Fruit fly (Drosophila melanogaster): ENCODE results near the gene CG31091.

Gene CG31091

DNA sequence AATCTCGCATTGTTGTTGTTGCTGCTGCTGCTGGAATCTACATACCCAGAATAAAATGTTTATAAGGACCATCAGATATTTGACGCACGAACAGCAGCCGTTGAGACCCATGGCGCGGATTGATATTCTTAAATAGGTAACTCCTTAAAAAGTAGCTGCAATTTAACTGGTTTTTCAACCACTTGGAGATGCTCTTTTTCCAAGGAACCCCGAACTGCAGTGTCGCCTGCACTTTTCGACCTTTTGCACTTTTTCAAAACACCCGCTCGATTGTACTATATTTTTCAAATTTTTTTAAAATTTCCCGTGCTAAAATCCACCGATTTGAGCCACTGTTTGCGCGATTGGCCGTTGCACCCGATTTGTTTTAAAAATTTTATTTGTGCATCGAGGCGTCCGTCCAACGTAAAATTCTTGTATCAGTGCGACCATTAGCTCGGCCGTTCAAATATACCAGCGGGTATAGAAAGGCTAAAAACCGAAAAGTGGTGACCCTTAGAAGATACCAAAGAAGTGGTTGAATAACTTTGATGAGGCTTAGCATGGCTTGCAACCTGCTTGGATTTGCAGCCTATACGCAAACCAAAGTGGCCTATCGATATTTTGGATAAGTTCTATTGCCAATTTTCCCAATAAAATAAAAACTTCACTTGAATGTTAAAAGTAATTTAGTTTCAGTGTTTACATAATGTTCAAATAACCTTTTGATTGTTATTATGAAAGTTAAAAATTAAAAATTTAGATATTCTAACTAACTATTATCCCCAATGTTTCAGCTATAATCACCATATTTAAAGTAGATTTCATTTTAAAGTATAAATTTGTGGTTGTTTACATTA is 18.5 kb upstream of the CG31091 start, which contains the start of gene Tsp96F (continued):
- TF ChIP-seq Six4 (GFP tag; optimal IDR thresholded peaks at IDR 0.05) = no peak
- TF ChIP-seq hkb (optimal IDR thresholded peaks at IDR 0.05) = no peak
- TF ChIP-seq hkb (GFP tag; IDR thresholded peaks at IDR 0.05) = no peak
- no peak for TF ChIP-seq Xbp1 (GFP tag; optimal IDR thresholded peaks at IDR 0.05)
- 0 out of 2 replicates have a peak, but pooled peaks have one; percentile 37 for TF ChIP-seq tna (GFP tag; IDR thresholded peaks at IDR 0.05; ENCODE audit: partially characterized antibody)
- peak; percentile 53 for TF ChIP-seq Hmr (GFP tag; optimal IDR thresholded peaks at IDR 0.05)
- TF ChIP-seq CG15514 (GFP tag; optimal IDR thresholded peaks at IDR 0.05) = peak; percentile 71
- TF ChIP-seq Sin3A (optimal IDR thresholded peaks at IDR 0.05) = peak; percentile 11
- peak; percentile 7 for TF ChIP-seq CG9609 (GFP tag; optimal IDR thresholded peaks at IDR 0.05)
- no peak for TF ChIP-seq ranshi (GFP tag; IDR thresholded peaks at IDR 0.05)
- TF ChIP-seq mirr (GFP tag; optimal IDR thresholded peaks at IDR 0.05) = no peak
- TF ChIP-seq gcm (GFP tag; optimal IDR thresholded peaks at IDR 0.05) = peak; percentile 6
- no peak for TF ChIP-seq Lpt (GFP tag; optimal IDR thresholded peaks at IDR 0.05)
- peak; percentile 4 for TF ChIP-seq BtbVII (GFP tag; optimal IDR thresholded peaks at IDR 0.05)
- TF ChIP-seq Deaf1 (tag; optimal IDR thresholded peaks at IDR 0.05) = no peak
- peak in 1 of 2 experiments; percentile 22 for TF ChIP-seq bsh (GFP tag; optimal IDR thresholded peaks at IDR 0.05)
- TF ChIP-seq MBD-R2 (GFP tag; IDR thresholded peaks at IDR 0.05) = peak; percentile 54
- TF ChIP-seq lab (GFP tag; optimal IDR thresholded peaks at IDR 0.05) = peak; percentile 4
- TF ChIP-seq CG42726 (GFP tag; IDR thresholded peaks at IDR 0.05; ENCODE audit: partially characterized antibody) = no peak
- TF ChIP-seq CG13287 (GFP tag; IDR thresholded peaks at IDR 0.05; ENCODE audit: partially characterized antibody) = peak; percentile 67
- TF ChIP-seq CG12299 (tag; optimal IDR thresholded peaks at IDR 0.05) = peak; percentile 50

DNA sequence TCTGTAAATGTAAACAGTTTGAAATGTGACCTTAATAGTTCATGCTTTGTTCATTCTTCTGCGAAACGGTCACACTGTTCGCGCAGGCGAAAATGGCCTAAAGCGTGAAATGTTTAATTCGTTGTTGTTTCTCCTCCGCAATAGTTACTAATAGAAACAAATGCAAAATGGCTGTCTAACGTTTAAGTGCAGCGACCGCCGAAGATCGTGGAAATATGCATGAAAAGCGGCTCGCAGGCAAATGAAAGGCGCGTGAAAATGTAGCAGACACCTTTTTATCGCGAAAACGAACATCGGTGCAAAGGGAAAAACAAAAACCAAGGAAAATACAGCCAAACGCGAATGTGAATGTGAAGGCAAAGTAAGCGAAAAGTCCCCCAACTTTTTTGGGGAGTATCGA is 17.8 kb upstream of the CG31091 start, which contains the start of gene SppL:
SppL (plus strand) TSS at position 70 of the 400 bp plus-strand sequence.
- peak; percentile 9 for TF ChIP-seq CG17186 (GFP tag; optimal IDR thresholded peaks at IDR 0.05)
- TF ChIP-seq CG8478 (optimal IDR thresholded peaks at IDR 0.05) = no peak
- TF ChIP-seq phol (tag; optimal IDR thresholded peaks at IDR 0.05) = peak; percentile 62
- peak; percentile 35 for TF ChIP-seq pzg (GFP tag; optimal IDR thresholded peaks at IDR 0.05)
- no peak for TF ChIP-seq CG8944 (GFP tag; optimal IDR thresholded peaks at IDR 0.05)
- TF ChIP-seq br (optimal IDR thresholded peaks at IDR 0.05) = no peak
- no peak for TF ChIP-seq Dad (GFP tag; optimal IDR thresholded peaks at IDR 0.05)
- no peak for TF ChIP-seq CG6854 (GFP tag; optimal IDR thresholded peaks at IDR 0.05)
- peak; percentile 23; the same call in 1 of the 2 replicates for TF ChIP-seq Dref (GFP tag; IDR thresholded peaks at IDR 0.05)
- no peak for TF ChIP-seq knrl (GFP tag; IDR thresholded peaks at IDR 0.05; ENCODE audit: partially characterized antibody)
- peak; percentile 12; the same call in 1 of the 2 replicates for TF ChIP-seq tna (GFP tag; IDR thresholded peaks at IDR 0.05; ENCODE audit: partially characterized antibody)
- peak; percentile 60 for TF ChIP-seq CG12299 (tag; optimal IDR thresholded peaks at IDR 0.05)
- no peak for TF ChIP-seq BtbVII (GFP tag; optimal IDR thresholded peaks at IDR 0.05)
- TF ChIP-seq stwl (tag; optimal IDR thresholded peaks at IDR 0.05) = peak; percentile 67
- no peak for TF ChIP-seq Nf-YB (GFP tag; optimal IDR thresholded peaks at IDR 0.05)
- TF ChIP-seq sens (GFP tag) = peak; percentile 35
- 0 out of 2 replicates have a peak, but pooled peaks have one; percentile 13 for TF ChIP-seq CG42726 (GFP tag; IDR thresholded peaks at IDR 0.05; ENCODE audit: partially characterized antibody)
- peak in 1 of 3 experiments; percentile 41 for TF ChIP-seq Stat92E (GFP tag; optimal IDR thresholded peaks at IDR 0.05)
- no peak for TF ChIP-seq CG15514 (GFP tag; optimal IDR thresholded peaks at IDR 0.05)
- TF ChIP-seq Abd-B (GFP tag; optimal IDR thresholded peaks at IDR 0.05) = no peak
- TF ChIP-seq CG11504 (tag; optimal IDR thresholded peaks at IDR 0.05) = no peak
- no peak for TF ChIP-seq stc (GFP tag; IDR thresholded peaks at IDR 0.05)
- no peak for TF ChIP-seq slbo (GFP tag; IDR thresholded peaks at IDR 0.05)
- no peak for TF ChIP-seq C15 (GFP tag; IDR thresholded peaks at IDR 0.05)
- no peak for TF ChIP-seq Dek (tag; optimal IDR thresholded peaks at IDR 0.05)
- TF ChIP-seq ken (GFP tag; IDR thresholded peaks at IDR 0.05) = peak; percentile 17; the same call in 1 of the 3 replicates
- TF ChIP-seq pb (GFP tag; optimal IDR thresholded peaks at IDR 0.05) = no peak
- TF ChIP-seq E2f2 (GFP tag; IDR thresholded peaks at IDR 0.05) = peak; percentile 27; the same call in 1 of the 2 replicates
- TF ChIP-seq CG16813 (GFP tag; IDR thresholded peaks at IDR 0.05; ENCODE audit: partially characterized antibody) = no peak
- no peak for TF ChIP-seq HLH3B (GFP tag; IDR thresholded peaks at IDR 0.05)
- peak; percentile 43; the same call in 1 of the 2 replicates for TF ChIP-seq bbx (GFP tag; IDR thresholded peaks at IDR 0.05; ENCODE audit: partially characterized antibody)
- TF ChIP-seq Adf1 (GFP tag; IDR thresholded peaks at IDR 0.05) = no peak
